Worm (Caenorhabditis elegans) whole organism, midembryonic: ENCODE results near the gene Y54E2A.5.

ENCODE experiments used
- T22C8.4 ChIP-seq: fragments of 200-800 bp; sonication (Bioruptor generic); IDR thresholded peaks from 2 replicates; pipeline ENCODE4 v1.3.6; 2022; ENCODE audit warnings: missing genetic modification characterization, missing compliant biosample characterization
- cog-1 ChIP-seq: sonication (generic microtip); optimal IDR thresholded peaks from 2 replicates; lab custom pipeline; 2016; ENCODE audit warnings: missing genetic modification characterization, missing compliant biosample characterization
- flt-1 ChIP-seq: fragments of 200-800 bp; sonication (Bioruptor generic); IDR thresholded peaks from 2 replicates; pipeline ENCODE4 v1.3.6; 2022; ENCODE audit warnings: missing genetic modification characterization, missing compliant biosample characterization
- klf-2 ChIP-seq: fragments of 200-800 bp; sonication (Bioruptor generic); conservative IDR thresholded peaks from 2 replicates; pipeline ENCODE4 v1.3.6; 2022; ENCODE audit warnings: missing genetic modification reagents, missing genetic modification characterization, missing compliant biosample characterization
- ref-1 ChIP-seq: fragments of 200-800 bp; sonication (Bioruptor generic); conservative IDR thresholded peaks from 2 replicates; pipeline ENCODE4 v1.3.6; 2022; ENCODE audit warnings: missing genetic modification reagents, missing genetic modification characterization, missing compliant biosample characterization
- ztf-29 ChIP-seq: fragments of 200-800 bp; sonication (Bioruptor generic); IDR thresholded peaks from 2 replicates; pipeline ENCODE4 v1.3.6; 2022; ENCODE audit warnings: missing genetic modification reagents, missing genetic modification characterization, missing compliant biosample characterization

DNA sequence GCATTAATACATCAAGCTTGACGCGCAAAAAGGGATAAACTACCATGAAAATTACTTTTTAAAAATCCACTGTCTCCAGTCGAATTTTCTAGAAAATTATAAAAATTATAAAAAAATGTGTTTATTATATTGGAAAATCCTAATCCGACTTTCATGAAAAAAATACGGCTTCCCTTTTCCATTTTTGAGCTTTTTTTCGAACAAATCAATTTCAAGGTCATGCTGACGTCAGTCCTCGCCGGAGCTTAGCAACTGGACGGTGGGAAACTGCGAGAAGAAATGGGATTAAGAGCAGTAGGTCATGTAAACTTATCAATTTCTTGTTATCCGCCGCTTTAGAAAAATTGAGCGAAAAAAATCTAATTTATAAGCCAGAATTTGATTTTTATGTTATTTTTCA is 12.5 kb downstream of the Y54E2A.5 start:
- no peak for TF ChIP-seq ztf-29 (GFP tag; lab: Robert Waterston, UW)
- TF ChIP-seq ref-1 (GFP tag; lab: Robert Waterston, UW) = no peak
- TF ChIP-seq flt-1 (GFP tag; lab: Robert Waterston, UW) = no peak
- no peak for TF ChIP-seq klf-2 (GFP tag; lab: Robert Waterston, UW)
- no peak for TF ChIP-seq cog-1
- TF ChIP-seq T22C8.4 = no peak
